Worm (Caenorhabditis elegans) whole organism, L2 larva: Measurements from ENCODE around the gene F56D5.5.

Experiments used
- C34F6.9 ChIP-seq: fragments of 150-350 bp; optimal IDR thresholded peaks from 2 replicates; lab custom pipeline; 2014; ENCODE audit warnings: missing biosample characterization, missing genetic modification characterization
- F13H6.1 ChIP-seq: sonication (generic microtip); optimal IDR thresholded peaks from 2 replicates; lab custom pipeline; 2016; ENCODE audit warnings: missing genetic modification characterization, missing compliant biosample characterization
- R02D3.7 ChIP-seq: fragments of 150-350 bp; optimal IDR thresholded peaks from 2 replicates; lab custom pipeline; 2014; ENCODE audit warnings: missing biosample characterization, missing genetic modification characterization
- Y55F3AM.14 ChIP-seq: fragments of 200-800 bp; sonication (Bioruptor generic); optimal IDR thresholded peaks from 2 replicates; lab custom pipeline; 2018; ENCODE audit warnings: mild to moderate bottlenecking, missing genetic modification characterization, missing compliant biosample characterization
- alr-1 ChIP-seq: fragments of 150-350 bp; optimal IDR thresholded peaks from 2 replicates; lab custom pipeline; 2014; ENCODE audit warnings: missing biosample characterization, missing genetic modification characterization
- ama-1 ChIP-seq: fragments of 150-350 bp; optimal IDR thresholded peaks from 2 replicates; lab custom pipeline; 2018; ENCODE audit warnings: inconsistent platforms
- blmp-1 ChIP-seq: sonication (generic microtip); optimal IDR thresholded peaks from 2 replicates; lab custom pipeline; 2017; ENCODE audit warnings: missing genetic modification characterization, mild to moderate bottlenecking, missing compliant biosample characterization, antibody characterized with exemption, moderate library complexity; ENCODE audit not compliant: insufficient read depth
- ceh-16 ChIP-seq: fragments of 150-350 bp; optimal IDR thresholded peaks from 2 replicates; lab custom pipeline; 2014; ENCODE audit warnings: missing biosample characterization, missing genetic modification characterization
- crh-2 ChIP-seq: sonication (generic microtip); optimal IDR thresholded peaks from 2 replicates; lab custom pipeline; 2017; ENCODE audit warnings: missing biosample characterization, missing genetic modification characterization
- egl-27 ChIP-seq: sonication (generic microtip); optimal IDR thresholded peaks from 3 replicates; lab custom pipeline; 2017; ENCODE audit warnings: missing biosample characterization, missing genetic modification reagents, missing genetic modification characterization
- elt-1 ChIP-seq: fragments of 150-350 bp; optimal IDR thresholded peaks from 2 replicates; lab custom pipeline; 2014; ENCODE audit warnings: missing biosample characterization, missing genetic modification characterization
- elt-3 ChIP-seq: sonication (generic microtip); optimal IDR thresholded peaks from 2 replicates; lab custom pipeline; 2017; ENCODE audit warnings: missing biosample characterization, missing genetic modification characterization
- fos-1 ChIP-seq: fragments of 150-350 bp; optimal IDR thresholded peaks from 2 replicates; lab custom pipeline; 2014; ENCODE audit warnings: missing biosample characterization, missing genetic modification characterization
- gmeb-1 ChIP-seq: fragments of 150-350 bp; optimal IDR thresholded peaks from 2 replicates; lab custom pipeline; 2014; ENCODE audit warnings: missing biosample characterization, missing genetic modification characterization
- lin-13 ChIP-seq: fragments of 150-350 bp; optimal IDR thresholded peaks from 2 replicates; lab custom pipeline; 2014; ENCODE audit warnings: missing biosample characterization, missing genetic modification reagents, missing genetic modification characterization
- lsy-2 ChIP-seq, 2 experiments: fragments of 150-350 bp in 1 of 2; sonication (generic microtip) in 1 of 2; optimal IDR thresholded peaks; 2 replicates each; lab custom pipeline; 2014 to 2017; ENCODE audit warnings: missing biosample characterization in 2 of 2, missing genetic modification characterization in 2 of 2
- mab-5 ChIP-seq: fragments of 150-350 bp; optimal IDR thresholded peaks from 2 replicates; lab custom pipeline; 2014; ENCODE audit warnings: missing biosample characterization, missing genetic modification characterization
- mdl-1 ChIP-seq, 2 experiments: fragments of 150-350 bp in 1 of 2; sonication (generic microtip) in 1 of 2; optimal IDR thresholded peaks; 2 replicates each; lab custom pipeline; 2017; ENCODE audit warnings: missing biosample characterization in 2 of 2, missing genetic modification characterization in 2 of 2
- nhr-10 ChIP-seq: sonication (generic microtip); optimal IDR thresholded peaks from 2 replicates; lab custom pipeline; 2017; ENCODE audit warnings: missing biosample characterization, missing genetic modification characterization
- nhr-129 ChIP-seq: fragments of 150-350 bp; optimal IDR thresholded peaks from 2 replicates; lab custom pipeline; 2014; ENCODE audit warnings: missing biosample characterization, missing genetic modification characterization
- nhr-21 ChIP-seq: fragments of 150-350 bp; optimal IDR thresholded peaks from 2 replicates; lab custom pipeline; 2014; ENCODE audit warnings: missing biosample characterization, missing genetic modification characterization
- nhr-25 ChIP-seq: fragments of 150-350 bp; sonication (generic microtip); optimal IDR thresholded peaks from 3 replicates; lab custom pipeline; 2014; ENCODE audit warnings: missing biosample characterization, missing genetic modification characterization
- nhr-6 ChIP-seq: fragments of 150-350 bp; optimal IDR thresholded peaks from 2 replicates; lab custom pipeline; 2014; ENCODE audit warnings: missing biosample characterization, missing genetic modification characterization
- peb-1 ChIP-seq: fragments of 150-350 bp; optimal IDR thresholded peaks from 2 replicates; lab custom pipeline; 2014; ENCODE audit warnings: missing biosample characterization, missing genetic modification characterization
- sem-4 ChIP-seq: fragments of 150-350 bp; optimal IDR thresholded peaks from 2 replicates; lab custom pipeline; 2014; ENCODE audit warnings: missing biosample characterization, missing genetic modification reagents, missing genetic modification characterization
- skn-1 ChIP-seq: sonication (generic microtip); optimal IDR thresholded peaks from 2 replicates; lab custom pipeline; 2017; ENCODE audit warnings: missing biosample characterization, missing genetic modification characterization
- sma-3 ChIP-seq: sonication (generic microtip); optimal IDR thresholded peaks from 2 replicates; lab custom pipeline; 2016; ENCODE audit warnings: missing genetic modification reagents, missing genetic modification characterization, missing compliant biosample characterization
- sma-9 ChIP-seq, 2 experiments: fragments of 150-350 bp in 1 of 2; sonication (generic microtip) in 1 of 2; optimal IDR thresholded peaks; 2 replicates each; lab custom pipeline; 2014 to 2016; ENCODE audit warnings: missing genetic modification characterization in 2 of 2, mild to moderate bottlenecking in 1 of 2, missing biosample characterization in 1 of 2, missing compliant biosample characterization in 1 of 2, missing genetic modification reagents in 1 of 2, moderate library complexity in 1 of 2
- unc-39 ChIP-seq: fragments of 150-350 bp; optimal IDR thresholded peaks from 2 replicates; lab custom pipeline; 2014; ENCODE audit warnings: missing biosample characterization, missing genetic modification characterization
- unc-55 ChIP-seq: fragments of 150-350 bp; sonication (generic microtip); optimal IDR thresholded peaks from 3 replicates; lab custom pipeline; 2014; ENCODE audit warnings: missing biosample characterization, missing genetic modification reagents, missing genetic modification characterization
- ztf-1 ChIP-seq: fragments of 200-800 bp; sonication (Bioruptor generic); conservative IDR thresholded peaks from 2 replicates; pipeline ENCODE4 v1.3.6; 2022; ENCODE audit warnings: missing genetic modification characterization, missing compliant biosample characterization
- ztf-11 ChIP-seq: sonication (generic microtip); optimal IDR thresholded peaks from 2 replicates; lab custom pipeline; 2017; ENCODE audit warnings: missing biosample characterization, missing genetic modification characterization
- ztf-4 ChIP-seq: fragments of 150-350 bp; optimal IDR thresholded peaks from 2 replicates; lab custom pipeline; 2014; ENCODE audit warnings: missing biosample characterization, missing genetic modification characterization

The F56D5.5 gene

ce11 chrIV:9444417-9445026 lies 36.6 kb upstream of the F56D5.5 start (continued):
- peak; percentile 86 for TF ChIP-seq Y55F3AM.14 (GFP tag; lab: Kevin White, UChicago)
- peak; percentile 72 for TF ChIP-seq mab-5 (tag; lab: Kevin White, UChicago)
- TF ChIP-seq mdl-1 (tag; optimal IDR thresholded peaks at IDR 0.05; lab: Kevin White, UChicago) = peak; percentile 66 to 84
- peak; percentile 84 to 92 for TF ChIP-seq lsy-2 (tag; optimal IDR thresholded peaks at IDR 0.05; lab: Kevin White, UChicago)
- TF ChIP-seq skn-1 = peak; percentile 68
- TF ChIP-seq nhr-25 (tag; lab: Kevin White, UChicago) = peak; percentile 88
- TF ChIP-seq unc-39 (tag; lab: Kevin White, UChicago) = no peak
- TF ChIP-seq nhr-129 (tag; lab: Kevin White, UChicago) = peak; percentile 95

ce11 chrIV:9443940-9444339 lies 36.0 kb upstream of the F56D5.5 start, which contains the start of gene F38E11.9:
Gene F38E11.9 (minus strand): TSS chrIV:9444040.
- no peak for TF ChIP-seq alr-1 (tag; lab: Kevin White, UChicago)
- no peak for TF ChIP-seq C34F6.9
- TF ChIP-seq ztf-4 (tag; lab: Kevin White, UChicago) = no peak
- TF ChIP-seq F13H6.1 (tag; lab: Kevin White, UChicago) = no peak

- peak; percentile 17 for TF ChIP-seq nhr-25 (tag; lab: Kevin White, UChicago)
- peak; percentile 39 for TF ChIP-seq fos-1 (tag; lab: Kevin White, UChicago)
- peak; percentile 82 for TF ChIP-seq ceh-16
- TF ChIP-seq nhr-129 (tag; lab: Kevin White, UChicago) = peak; percentile 65
- TF ChIP-seq elt-3 (tag; lab: Kevin White, UChicago) = no peak
- TF ChIP-seq crh-2 = peak; percentile 97
- peak; percentile 62 for TF ChIP-seq sem-4 (tag; lab: Kevin White, UChicago)
- peak; percentile 3 for TF ChIP-seq nhr-10
- peak; percentile 58 for TF ChIP-seq F13H6.1 (tag; lab: Kevin White, UChicago)
- no peak for TF ChIP-seq peb-1
- TF ChIP-seq R02D3.7 (tag; lab: Kevin White, UChicago) = no peak
- TF ChIP-seq unc-39 (tag; lab: Kevin White, UChicago) = no peak
- TF ChIP-seq unc-55 (GFP tag; lab: Kevin White, UChicago) = no peak
- TF ChIP-seq lsy-2 (tag; optimal IDR thresholded peaks at IDR 0.05; lab: Kevin White, UChicago) = peak in 1 of 2 experiments; percentile 56
- TF ChIP-seq skn-1 = peak; percentile 74
- TF ChIP-seq alr-1 (tag; lab: Kevin White, UChicago) = no peak
- TF ChIP-seq elt-1 (tag; lab: Kevin White, UChicago) = peak; percentile 64
- TF ChIP-seq sma-3 (GFP tag; lab: Kevin White, UChicago) = peak; percentile 89
- peak; percentile 61 for TF ChIP-seq blmp-1 (tag; lab: Kevin White, UChicago)
- peak; percentile 41 for TF ChIP-seq lin-13 (GFP tag; lab: Kevin White, UChicago)
- TF ChIP-seq sma-9 (GFP tag; optimal IDR thresholded peaks at IDR 0.05; lab: Kevin White, UChicago) = peak; percentile 94
- no peak for TF ChIP-seq sma-9 (tag; optimal IDR thresholded peaks at IDR 0.05; lab: Kevin White, UChicago)
- TF ChIP-seq ztf-11 (tag; lab: Kevin White, UChicago) = no peak
- TF ChIP-seq ama-1 = peak; percentile 35
- peak; percentile 11 for TF ChIP-seq egl-27 (tag; lab: Kevin White, UChicago)
- peak; percentile 82 for TF ChIP-seq nhr-6
- TF ChIP-seq gmeb-1 = peak; percentile 59
- TF ChIP-seq nhr-21 (tag; lab: Kevin White, UChicago) = peak; percentile 88
- TF ChIP-seq mdl-1 (tag; optimal IDR thresholded peaks at IDR 0.05; lab: Kevin White, UChicago) = peak; percentile 72 to 87
Measured at ce11 chrIV:9442106-9442532, 34.2 kb upstream of the F56D5.5 start.

- no peak for TF ChIP-seq ztf-1 (GFP tag; lab: Robert Waterston, UW)
- TF ChIP-seq egl-27 (tag; lab: Kevin White, UChicago) = no peak
- peak; percentile 8 for TF ChIP-seq crh-2
- no peak for TF ChIP-seq R02D3.7 (tag; lab: Kevin White, UChicago)
- peak; percentile 12 for TF ChIP-seq sma-9 (GFP tag; optimal IDR thresholded peaks at IDR 0.05; lab: Kevin White, UChicago)
- TF ChIP-seq sma-9 (tag; optimal IDR thresholded peaks at IDR 0.05; lab: Kevin White, UChicago) = no peak
- peak; percentile 41 for TF ChIP-seq blmp-1 (tag; lab: Kevin White, UChicago)
Measured at ce11 chrIV:9441391-9441790, 33.5 kb upstream of the F56D5.5 start.
